Worm (Caenorhabditis elegans) whole organism, L4/young adult: ENCODE results near the gene gldi-3.

Experiments
- W03F9.2 ChIP-seq: fragments of 150-350 bp; optimal IDR thresholded peaks from 2 replicates; lab custom pipeline; 2014; ENCODE audit warnings: missing biosample characterization, missing genetic modification characterization
- him-1 ChIP-seq: sonication (generic microtip); optimal IDR thresholded peaks from 2 replicates; lab custom pipeline; 2016; ENCODE audit warnings: missing genotype, missing genetic modification reagents, missing genetic modification characterization, missing compliant biosample characterization

ce11 chrII:9262845-9263402 lies 17.0 kb downstream of the gldi-3 start:
- TF ChIP-seq him-1 (tag; lab: Kevin White, UChicago) = no peak
- no peak for TF ChIP-seq W03F9.2 (tag; lab: Kevin White, UChicago)
